Worm (Caenorhabditis elegans) whole organism, late embryonic: Measurements from ENCODE around the gene apd-3.

Experiments used
- C08G9.2 ChIP-seq: sonication (generic microtip); optimal IDR thresholded peaks from 2 replicates; lab custom pipeline; 2016; ENCODE audit warnings: mild to moderate bottlenecking, missing genetic modification characterization, moderate library complexity, missing compliant biosample characterization
- C38D4.7 ChIP-seq: fragments of 200-800 bp; sonication (Bioruptor generic); optimal IDR thresholded peaks from 2 replicates; lab custom pipeline; 2018; ENCODE audit warnings: mild to moderate bottlenecking, missing genetic modification characterization, moderate library complexity, missing compliant biosample characterization
- F13H6.1 ChIP-seq: sonication (generic microtip); optimal IDR thresholded peaks from 2 replicates; lab custom pipeline; 2016; ENCODE audit warnings: missing genetic modification characterization, missing compliant biosample characterization
- K09A11.1 ChIP-seq: sonication (generic microtip); optimal IDR thresholded peaks from 2 replicates; lab custom pipeline; 2017; ENCODE audit warnings: antibody characterized with exemption, mild to moderate bottlenecking, missing genetic modification characterization, missing compliant biosample characterization; ENCODE audit not compliant: insufficient read depth
- T23F11.4 ChIP-seq: fragments of 200-800 bp; sonication (Bioruptor generic); optimal IDR thresholded peaks from 2 replicates; lab custom pipeline; 2018; ENCODE audit warnings: mild to moderate bottlenecking, missing genetic modification characterization, missing compliant biosample characterization
- Y22D7AL.16 ChIP-seq: sonication (generic microtip); optimal IDR thresholded peaks from 2 replicates; lab custom pipeline; 2016; ENCODE audit warnings: missing genetic modification characterization, missing compliant biosample characterization
- ahr-1 ChIP-seq: sonication (generic microtip); optimal IDR thresholded peaks from 2 replicates; lab custom pipeline; 2016; ENCODE audit warnings: missing genetic modification characterization, missing compliant biosample characterization
- ceh-18 ChIP-seq: sonication (generic microtip); optimal IDR thresholded peaks from 2 replicates; lab custom pipeline; 2016; ENCODE audit warnings: missing genetic modification characterization, missing compliant biosample characterization
- ceh-19 ChIP-seq: fragments of 200-800 bp; sonication (Bioruptor generic); optimal IDR thresholded peaks from 2 replicates; lab custom pipeline; 2018; ENCODE audit warnings: mild to moderate bottlenecking, missing genetic modification characterization, missing compliant biosample characterization
- ceh-30 ChIP-seq: fragments of 150-350 bp; optimal IDR thresholded peaks from 2 replicates; lab custom pipeline; 2014; ENCODE audit warnings: missing biosample characterization, missing genetic modification characterization
- ceh-31 ChIP-seq: sonication (generic microtip); optimal IDR thresholded peaks from 2 replicates; lab custom pipeline; 2016; ENCODE audit warnings: missing genetic modification characterization, missing compliant biosample characterization
- ceh-34 ChIP-seq: sonication (generic microtip); optimal IDR thresholded peaks from 2 replicates; lab custom pipeline; 2016; ENCODE audit warnings: mild to moderate bottlenecking, missing genetic modification characterization, missing compliant biosample characterization
- ceh-45 ChIP-seq: fragments of 200-800 bp; sonication (Bioruptor generic); IDR thresholded peaks from 2 replicates; pipeline ENCODE4 v1.3.6; 2022; ENCODE audit warnings: missing genetic modification reagents, missing genetic modification characterization, missing compliant biosample characterization
- ceh-6 ChIP-seq: fragments of 200-800 bp; sonication (Bioruptor generic); optimal IDR thresholded peaks from 2 replicates; lab custom pipeline; 2018; ENCODE audit warnings: mild to moderate bottlenecking, missing genetic modification characterization, missing compliant biosample characterization
- ceh-9 ChIP-seq: sonication (generic microtip); optimal IDR thresholded peaks from 2 replicates; lab custom pipeline; 2016; ENCODE audit warnings: mild to moderate bottlenecking, missing genetic modification characterization, inconsistent platforms, missing compliant biosample characterization
- che-1 ChIP-seq: sonication (generic microtip); optimal IDR thresholded peaks from 2 replicates; lab custom pipeline; 2016; ENCODE audit warnings: mild to moderate bottlenecking, missing genetic modification characterization, missing compliant biosample characterization
- dve-1 ChIP-seq: sonication (generic microtip); optimal IDR thresholded peaks from 2 replicates; lab custom pipeline; 2017; ENCODE audit warnings: antibody characterized with exemption, mild to moderate bottlenecking, missing genetic modification characterization, missing compliant biosample characterization
- elt-4 ChIP-seq: sonication (generic microtip); optimal IDR thresholded peaks from 2 replicates; lab custom pipeline; 2016; ENCODE audit warnings: missing genetic modification characterization, missing compliant biosample characterization
- eyg-1 ChIP-seq: sonication (generic microtip); optimal IDR thresholded peaks from 2 replicates; lab custom pipeline; 2016; ENCODE audit warnings: missing genotype, missing genetic modification characterization, missing compliant biosample characterization
- fax-1 ChIP-seq: sonication (generic microtip); optimal IDR thresholded peaks from 2 replicates; lab custom pipeline; 2016; ENCODE audit warnings: missing genotype, missing genetic modification characterization, missing compliant biosample characterization
- fkh-6 ChIP-seq: sonication (generic microtip); optimal IDR thresholded peaks from 2 replicates; lab custom pipeline; 2016; ENCODE audit warnings: missing genetic modification characterization, missing compliant biosample characterization
- gmeb-2 ChIP-seq: sonication (generic microtip); optimal IDR thresholded peaks from 2 replicates; lab custom pipeline; 2016; ENCODE audit warnings: missing genetic modification characterization, inconsistent platforms, missing compliant biosample characterization
- hlh-15 ChIP-seq: sonication (generic microtip); optimal IDR thresholded peaks from 2 replicates; lab custom pipeline; 2016; ENCODE audit warnings: missing genetic modification characterization, missing compliant biosample characterization
- hlh-6 ChIP-seq: sonication (generic microtip); optimal IDR thresholded peaks from 2 replicates; lab custom pipeline; 2016; ENCODE audit warnings: missing genotype, missing genetic modification characterization, missing compliant biosample characterization
- lin-11 ChIP-seq: fragments of 200-800 bp; sonication (Bioruptor generic); optimal IDR thresholded peaks from 2 replicates; lab custom pipeline; 2018; ENCODE audit warnings: mild to moderate bottlenecking, missing genetic modification characterization, missing compliant biosample characterization
- nhr-232 ChIP-seq: sonication (generic microtip); optimal IDR thresholded peaks from 2 replicates; lab custom pipeline; 2016; ENCODE audit warnings: missing genetic modification characterization, missing compliant biosample characterization
- pat-9 ChIP-seq: fragments of 200-800 bp; sonication (Bioruptor generic); optimal IDR thresholded peaks from 2 replicates; lab custom pipeline; 2018; ENCODE audit warnings: mild to moderate bottlenecking, missing genetic modification characterization, moderate library complexity, missing compliant biosample characterization
- pax-1 ChIP-seq: fragments of 150-350 bp; optimal IDR thresholded peaks from 2 replicates; lab custom pipeline; 2014; ENCODE audit warnings: missing biosample characterization, missing genetic modification characterization
- pqm-1 ChIP-seq: sonication (generic microtip); optimal IDR thresholded peaks from 2 replicates; lab custom pipeline; 2016; ENCODE audit warnings: missing genetic modification characterization, missing compliant biosample characterization
- pros-1 ChIP-seq: fragments of 150-350 bp; optimal IDR thresholded peaks from 2 replicates; lab custom pipeline; 2014; ENCODE audit warnings: missing biosample characterization, missing genetic modification reagents, missing genetic modification characterization
- ref-2 ChIP-seq: sonication (generic microtip); optimal IDR thresholded peaks from 2 replicates; lab custom pipeline; 2016; ENCODE audit warnings: missing genetic modification characterization, missing compliant biosample characterization
- sdc-2 ChIP-seq: sonication (generic microtip); optimal IDR thresholded peaks from 2 replicates; lab custom pipeline; 2016; ENCODE audit warnings: missing genotype, missing genetic modification characterization, missing compliant biosample characterization
- sox-4 ChIP-seq: sonication (generic microtip); optimal IDR thresholded peaks from 2 replicates; lab custom pipeline; 2017; ENCODE audit warnings: mild to moderate bottlenecking, missing genetic modification characterization, inconsistent platforms, missing compliant biosample characterization
- syd-9 ChIP-seq: sonication (generic microtip); optimal IDR thresholded peaks from 2 replicates; lab custom pipeline; 2016; ENCODE audit warnings: mild to moderate bottlenecking, missing genetic modification characterization, moderate library complexity, missing compliant biosample characterization
- tbx-2 ChIP-seq: sonication (generic microtip); optimal IDR thresholded peaks from 2 replicates; lab custom pipeline; 2016; ENCODE audit warnings: missing genetic modification characterization, missing compliant biosample characterization
- unc-3 ChIP-seq, 2 experiments: fragments of 200-800 bp in 1 of 2; sonication (Bioruptor generic) in 1 of 2; sonication (generic microtip) in 1 of 2; conservative IDR thresholded peaks in 1 of 2; optimal IDR thresholded peaks in 1 of 2; 2 replicates each; pipeline versions ENCODE4 v1.3.6 to Lab custom; 2016 to 2022; ENCODE audit warnings: missing compliant biosample characterization in 2 of 2, missing genetic modification characterization in 2 of 2, missing genetic modification reagents in 1 of 2
- unc-42 ChIP-seq: sonication (generic microtip); optimal IDR thresholded peaks from 2 replicates; lab custom pipeline; 2016; ENCODE audit warnings: missing genotype, missing genetic modification characterization, missing compliant biosample characterization
- unc-86 ChIP-seq: sonication (generic microtip); optimal IDR thresholded peaks from 2 replicates; lab custom pipeline; 2016; ENCODE audit warnings: missing genetic modification characterization, missing compliant biosample characterization
- zip-5 ChIP-seq: sonication (generic microtip); optimal IDR thresholded peaks from 2 replicates; lab custom pipeline; 2016; ENCODE audit warnings: missing genetic modification characterization, missing compliant biosample characterization
- ztf-16 ChIP-seq: sonication (generic microtip); optimal IDR thresholded peaks from 2 replicates; lab custom pipeline; 2017; ENCODE audit warnings: missing genetic modification characterization, missing compliant biosample characterization

Gene apd-3

DNA sequence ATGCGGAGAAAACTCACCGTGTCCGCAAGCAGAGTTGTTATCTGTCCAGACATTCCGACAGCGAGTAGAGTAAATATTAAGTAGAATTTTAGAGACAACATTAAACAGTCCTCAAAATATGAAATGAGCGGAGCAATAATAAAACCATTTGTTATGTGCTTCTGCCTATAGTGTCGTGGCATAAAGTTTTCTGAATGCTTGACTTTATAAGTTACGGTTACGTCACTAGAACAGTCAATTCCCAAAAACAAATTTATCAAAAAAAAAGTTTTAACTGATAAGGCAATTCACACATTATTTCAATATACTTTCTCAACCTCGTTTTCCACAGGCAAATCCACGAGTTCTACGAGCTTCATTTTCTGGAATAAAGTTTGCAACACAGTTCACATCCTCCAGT is 22.9 kb upstream of the apd-3 start, which contains the start of gene clec-127:
Gene clec-127, minus strand, starts transcription at position 101 of the 400 bp plus-strand sequence.
- TF ChIP-seq dve-1, result no peak
- no peak for TF ChIP-seq ceh-18 (tag; lab: Kevin White, UChicago)
- no peak for TF ChIP-seq ceh-34 (tag; lab: Kevin White, UChicago)
- no peak for TF ChIP-seq pax-1 (tag; lab: Kevin White, UChicago)
- no peak for TF ChIP-seq ceh-30 (tag; lab: Kevin White, UChicago)
- no peak for TF ChIP-seq ceh-9 (tag; lab: Kevin White, UChicago)
- no peak for TF ChIP-seq gmeb-2 (tag; lab: Kevin White, UChicago)
- no peak for TF ChIP-seq pqm-1 (tag; lab: Kevin White, UChicago)
- no peak for TF ChIP-seq elt-4 (tag; lab: Kevin White, UChicago)
- no peak for TF ChIP-seq hlh-6 (tag; lab: Kevin White, UChicago)
- no peak for TF ChIP-seq pros-1 (tag; lab: Kevin White, UChicago)
- TF ChIP-seq, all 69 proteins: peak for 0

DNA sequence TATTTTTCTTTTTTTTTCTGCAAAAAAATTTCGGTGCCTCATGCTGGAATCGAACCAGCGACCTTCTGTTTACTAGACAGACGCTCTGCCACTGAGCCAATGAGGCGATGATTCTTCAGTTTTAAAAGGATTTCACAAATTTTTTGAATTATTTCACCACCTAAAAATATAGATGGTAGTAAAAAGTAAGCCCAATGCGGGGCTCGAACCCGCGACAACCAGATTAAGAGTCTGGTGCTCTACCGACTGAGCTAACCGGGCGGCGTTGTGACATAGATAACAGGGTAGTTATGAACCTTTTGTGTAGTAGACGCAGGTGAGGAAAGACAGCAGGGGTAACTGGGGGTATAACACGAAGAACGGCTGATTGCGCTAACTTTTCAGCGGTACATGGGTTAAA is 21.3 kb upstream of the apd-3 start:
- TF ChIP-seq pat-9 (tag; lab: Kevin White, UChicago) (peak; percentile 55), ceh-45 (GFP tag; lab: Robert Waterston, UW) (peak; percentile 55; the same call in 1 of the 2 replicates), ztf-16 (peak; percentile 25), hlh-6 (tag; lab: Kevin White, UChicago) (peak; percentile 61), sox-4 (tag; lab: Kevin White, UChicago) (peak; percentile 42), che-1 (tag; lab: Kevin White, UChicago) (peak; percentile 49), K09A11.1 (peak; percentile 12), hlh-15 (tag; lab: Kevin White, UChicago) (peak; percentile 43), zip-5 (tag; lab: Kevin White, UChicago) (peak; percentile 12), eyg-1 (tag; lab: Kevin White, UChicago) (peak; percentile 60), ceh-6 (GFP tag; lab: Kevin White, UChicago) (peak; percentile 70), Y22D7AL.16 (tag; lab: Kevin White, UChicago) (peak; percentile 41), unc-86 (tag; lab: Kevin White, UChicago) (peak; percentile 34), fkh-6 (peak; percentile 55), ref-2 (peak; percentile 8), F13H6.1 (tag; lab: Kevin White, UChicago) (peak; percentile 2), gmeb-2 (tag; lab: Kevin White, UChicago) (peak; percentile 55), fax-1 (tag; lab: Kevin White, UChicago) (peak; percentile 19), ceh-19 (GFP tag; lab: Kevin White, UChicago) (peak; percentile 25), C08G9.2 (tag; lab: Kevin White, UChicago) (peak; percentile 42), tbx-2 (tag; lab: Kevin White, UChicago) (peak; percentile 4), unc-3 (GFP tag; conservative IDR thresholded peaks at IDR 0.05; lab: Robert Waterston, UW) (peak; percentile 40; the same call in 1 of the 2 replicates), unc-3 (tag; optimal IDR thresholded peaks at IDR 0.05; lab: Kevin White, UChicago) (peak; percentile 42), nhr-232 (tag; lab: Kevin White, UChicago) (peak; percentile 30), sdc-2 (tag; lab: Kevin White, UChicago) (peak; percentile 20), lin-11 (peak; percentile 38), syd-9 (tag; lab: Kevin White, UChicago) (peak; percentile 46), C38D4.7 (GFP tag; lab: Kevin White, UChicago) (peak; percentile 37), dve-1 (peak; percentile 23)
- TF ChIP-seq, all 69 proteins: peak for 28; not testable (repeated sequence) for 41

DNA sequence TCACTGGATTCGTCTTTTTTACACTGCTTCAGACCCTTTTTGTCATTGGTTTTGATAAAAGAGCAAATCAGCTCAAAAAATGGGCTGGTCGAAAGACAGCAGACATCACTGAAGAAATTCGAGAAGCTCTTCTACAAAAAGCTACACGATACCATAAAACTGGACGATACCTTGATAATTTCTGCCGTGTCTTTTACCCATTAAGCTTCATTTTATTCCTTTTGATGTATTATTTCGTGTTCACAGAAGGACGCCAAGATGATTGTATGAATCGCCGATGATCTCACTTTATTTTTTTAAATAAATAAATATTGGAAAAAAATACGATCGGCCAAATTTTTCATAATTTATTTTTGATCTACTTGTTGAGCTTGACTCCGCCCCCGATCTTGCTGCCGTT is 20.8 kb upstream of the apd-3 start:
- TF ChIP-seq C08G9.2 (tag; lab: Kevin White, UChicago), result no peak
- no peak for TF ChIP-seq ceh-31 (tag; lab: Kevin White, UChicago)
- no peak for TF ChIP-seq ahr-1 (tag; lab: Kevin White, UChicago)
- no peak for TF ChIP-seq unc-42
- TF ChIP-seq che-1 (tag; lab: Kevin White, UChicago), result no peak
- no peak for TF ChIP-seq T23F11.4 (GFP tag; lab: Kevin White, UChicago)
- TF ChIP-seq K09A11.1, result no peak
- no peak for TF ChIP-seq sdc-2 (tag; lab: Kevin White, UChicago)
- TF ChIP-seq elt-4 (tag; lab: Kevin White, UChicago), result no peak
